Worm (Caenorhabditis elegans) whole organism, mixed stage, embryonic: ENCODE data around the gene cct-1.

ENCODE experiments used
- elt-3 ChIP-seq: fragments of 150-350 bp; optimal IDR thresholded peaks from 2 replicates; lab custom pipeline; 2014; ENCODE audit warnings: missing biosample characterization, missing genetic modification characterization
- mab-5 ChIP-seq: fragments of 150-350 bp; optimal IDR thresholded peaks from 2 replicates; lab custom pipeline; 2014; ENCODE audit warnings: missing biosample characterization, missing genetic modification characterization
- mep-1 ChIP-seq: fragments of 150-350 bp; optimal IDR thresholded peaks from 2 replicates; lab custom pipeline; 2017; ENCODE audit warnings: missing biosample characterization, missing genetic modification reagents, missing genetic modification characterization, inconsistent platforms
- nhr-2 ChIP-seq: fragments of 150-350 bp; optimal IDR thresholded peaks from 2 replicates; lab custom pipeline; 2014; ENCODE audit warnings: missing biosample characterization, missing genetic modification characterization
- pha-4 ChIP-seq: fragments of 150-350 bp; optimal IDR thresholded peaks from 2 replicates; lab custom pipeline; 2018; ENCODE audit warnings: missing biosample characterization, missing genetic modification reagents, missing genetic modification characterization
- unc-39 ChIP-seq: fragments of 150-350 bp; optimal IDR thresholded peaks from 2 replicates; lab custom pipeline; 2014; ENCODE audit warnings: missing biosample characterization, missing genetic modification characterization
- unc-62 ChIP-seq: fragments of 150-350 bp; optimal IDR thresholded peaks from 2 replicates; lab custom pipeline; 2014; ENCODE audit warnings: missing biosample characterization, missing genetic modification reagents, missing genetic modification characterization
- ztf-11 ChIP-seq: fragments of 150-350 bp; optimal IDR thresholded peaks from 2 replicates; lab custom pipeline; 2014; ENCODE audit warnings: missing biosample characterization, missing genetic modification characterization

DNA sequence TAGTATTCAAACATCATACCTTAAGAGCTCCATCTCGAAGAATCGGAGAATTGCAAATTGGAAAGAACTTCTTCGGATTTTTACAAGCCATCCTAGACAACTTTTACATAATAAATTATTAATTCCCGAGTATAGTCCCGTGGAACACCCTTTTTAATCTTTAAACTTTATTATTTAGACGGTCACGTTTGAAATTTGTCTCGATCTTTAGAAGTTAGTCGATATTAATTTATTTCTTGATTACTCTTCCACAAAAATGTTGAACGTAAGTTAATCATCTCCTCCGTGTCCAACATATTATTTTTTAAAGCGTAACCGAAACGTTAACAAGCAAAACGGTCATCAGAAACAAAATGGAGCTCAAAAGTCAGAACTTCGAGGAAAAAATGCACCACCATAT, 11.8 kb upstream of the cct-1 start, which contains the start of the genes decr-1.3 and T05C12.1:
- TF ChIP-seq unc-62 (GFP tag; lab: Kevin White, UChicago) (no peak), ztf-11 (no peak), nhr-2 (tag; lab: Kevin White, UChicago) (no peak), pha-4 (tag; lab: Kevin White, UChicago) (no peak), unc-39 (no peak), mab-5 (tag; lab: Kevin White, UChicago) (no peak), mep-1 (no peak), elt-3 (tag; lab: Kevin White, UChicago) (no peak)
